Worm (Caenorhabditis elegans) whole organism, L1 larva: ENCODE results near the gene tmem-135.

Experiments
- elt-2 ChIP-seq: sonication (generic microtip); optimal IDR thresholded peaks from 2 replicates; lab custom pipeline; 2016; ENCODE audit warnings: missing genetic modification characterization, mild to moderate bottlenecking, inconsistent platforms, missing compliant biosample characterization, missing genetic modification reagents
- nhr-28 ChIP-seq: fragments of 150-350 bp; optimal IDR thresholded peaks from 2 replicates; lab custom pipeline; 2014; ENCODE audit warnings: missing biosample characterization, missing genetic modification characterization

ce11 chrX:4654057-4654456 lies 19.4 kb upstream of the tmem-135 start, which contains the start of gene ceh-1:
- no peak for TF ChIP-seq elt-2 (tag; lab: Kevin White, UChicago)
- no peak for TF ChIP-seq nhr-28 (tag; lab: Kevin White, UChicago)
